Fruit fly (Drosophila melanogaster) whole organism, adult: ENCODE data around the gene CG18304.

ENCODE experiments used
- CG11617 ChIP-seq: fragments of 200-800 bp; sonication (Bioruptor generic); optimal IDR thresholded peaks from 2 replicates; lab custom pipeline; 2017; ENCODE audit warnings: mild to moderate bottlenecking, missing biosample characterization, missing genetic modification reagents, missing genetic modification characterization
- CG12768 ChIP-seq: fragments of 200-800 bp; sonication (Bioruptor generic); optimal IDR thresholded peaks from 2 replicates; lab custom pipeline; 2017; ENCODE audit warnings: missing biosample characterization, missing genetic modification characterization, mild to moderate bottlenecking, moderate library complexity, missing genetic modification reagents
- CG14711 ChIP-seq: fragments of 200-800 bp; sonication (Bioruptor generic); optimal IDR thresholded peaks from 2 replicates; lab custom pipeline; 2018; ENCODE audit warnings: missing biosample characterization, mild to moderate bottlenecking, missing genetic modification characterization, moderate library complexity
- CG1620 ChIP-seq: fragments of 200-800 bp; sonication (Bioruptor generic); optimal IDR thresholded peaks from 2 replicates; lab custom pipeline; 2016; ENCODE audit warnings: missing biosample characterization, missing genetic modification characterization
- CG33017 ChIP-seq: fragments of 200-800 bp; sonication (Bioruptor generic); optimal IDR thresholded peaks from 2 replicates; lab custom pipeline; 2018; ENCODE audit warnings: missing biosample characterization, mild to moderate bottlenecking, missing genetic modification characterization, moderate library complexity
- CG5204 ChIP-seq: fragments of 200-800 bp; sonication (Bioruptor generic); optimal IDR thresholded peaks from 2 replicates; lab custom pipeline; 2016; ENCODE audit warnings: missing biosample characterization, missing genetic modification characterization
- CG7045 ChIP-seq: fragments of 200-800 bp; sonication (Bioruptor generic); optimal IDR thresholded peaks from 2 replicates; lab custom pipeline; 2017; ENCODE audit warnings: missing biosample characterization, mild to moderate bottlenecking, missing genetic modification characterization
- CG7101 ChIP-seq: fragments of 200-800 bp; sonication (Bioruptor generic); optimal IDR thresholded peaks from 2 replicates; lab custom pipeline; 2018; ENCODE audit warnings: missing biosample characterization, mild to moderate bottlenecking, missing genetic modification characterization, moderate library complexity
- Clk ChIP-seq: fragments of 200-800 bp; sonication (Bioruptor generic); optimal IDR thresholded peaks from 2 replicates; lab custom pipeline; 2017; ENCODE audit warnings: missing biosample characterization, missing genetic modification characterization
- Crg-1 ChIP-seq: fragments of 200-800 bp; sonication (Bioruptor generic); optimal IDR thresholded peaks from 2 replicates; lab custom pipeline; 2016; ENCODE audit warnings: missing biosample characterization, missing genetic modification characterization
- Hr96 ChIP-seq: fragments of 200-800 bp; sonication (Bioruptor generic); optimal IDR thresholded peaks from 2 replicates; lab custom pipeline; 2016; ENCODE audit warnings: missing biosample characterization, missing genetic modification characterization
- Mnt ChIP-seq: fragments of 200-800 bp; sonication (Bioruptor generic); optimal IDR thresholded peaks from 2 replicates; lab custom pipeline; 2016; ENCODE audit warnings: missing biosample characterization, mild to moderate bottlenecking, missing genetic modification characterization
- bab1 ChIP-seq: fragments of 200-800 bp; sonication (Bioruptor generic); optimal IDR thresholded peaks from 3 replicates; lab custom pipeline; 2019; ENCODE audit warnings: missing biosample characterization, mild to moderate bottlenecking, missing genetic modification characterization, moderate library complexity
- cic ChIP-seq: fragments of 200-800 bp; sonication (Bioruptor generic); optimal IDR thresholded peaks from 2 replicates; lab custom pipeline; 2017; ENCODE audit warnings: missing biosample characterization, mild to moderate bottlenecking, missing genetic modification characterization, moderate library complexity
- cnc ChIP-seq, 2 experiments: fragments of >200 bp; optimal IDR thresholded peaks; 2 replicates each; lab custom pipeline; 2017
- kay ChIP-seq: fragments of 200-800 bp; sonication (Bioruptor generic); peaks from one replicate; lab custom pipeline; 2016; ENCODE audit warnings: missing biosample characterization, missing genetic modification characterization, borderline replicate concordance
- ovo ChIP-seq: fragments of 200-800 bp; sonication (Bioruptor generic); optimal IDR thresholded peaks from 2 replicates; lab custom pipeline; 2016; ENCODE audit warnings: missing biosample characterization, missing genetic modification characterization
- pad ChIP-seq: fragments of 200-800 bp; sonication (Bioruptor generic); optimal IDR thresholded peaks from 3 replicates; lab custom pipeline; 2017; ENCODE audit warnings: missing biosample characterization, missing genetic modification characterization, mild to moderate bottlenecking, moderate library complexity, missing genetic modification reagents
- tj ChIP-seq: fragments of 200-800 bp; sonication (Bioruptor generic); optimal IDR thresholded peaks from 3 replicates; lab custom pipeline; 2017; ENCODE audit warnings: missing biosample characterization, mild to moderate bottlenecking, missing genetic modification characterization, moderate library complexity
- toe ChIP-seq: fragments of 200-800 bp; sonication (Bioruptor generic); optimal IDR thresholded peaks from 2 replicates; lab custom pipeline; 2016; ENCODE audit warnings: missing biosample characterization, missing genetic modification characterization

The CG18304 gene

DNA sequence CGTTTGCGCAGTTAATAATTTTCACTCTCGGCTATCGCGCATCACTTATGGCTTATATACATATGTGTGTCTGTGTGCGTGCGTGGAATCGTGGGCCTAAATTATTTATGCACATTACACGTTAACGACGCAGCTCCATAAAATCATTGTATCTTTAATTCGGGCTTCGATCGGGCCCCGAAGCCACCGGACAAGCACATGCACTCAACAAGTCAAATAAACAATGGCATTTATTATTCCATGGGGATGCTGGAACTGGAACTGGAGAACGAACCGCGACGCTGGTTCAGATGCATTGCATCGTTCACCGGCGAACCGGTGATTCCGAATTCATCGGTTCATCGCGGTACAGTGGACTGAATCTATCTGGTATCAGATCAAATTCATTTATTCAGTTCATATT is 5.9 kb upstream of the CG18304 start, which contains the start of gene ihog:
Gene ihog (minus strand): TSS at position 269 of the 403 bp plus-strand sequence.
- TF ChIP-seq Mnt (GFP tag; lab: Kevin White, UChicago): peak; percentile 33
- TF ChIP-seq ovo (GFP tag; lab: Kevin White, UChicago): no peak
- TF ChIP-seq pad: peak; percentile 12
- TF ChIP-seq bab1 (GFP tag; lab: Kevin White, UChicago): peak; percentile 19

DNA sequence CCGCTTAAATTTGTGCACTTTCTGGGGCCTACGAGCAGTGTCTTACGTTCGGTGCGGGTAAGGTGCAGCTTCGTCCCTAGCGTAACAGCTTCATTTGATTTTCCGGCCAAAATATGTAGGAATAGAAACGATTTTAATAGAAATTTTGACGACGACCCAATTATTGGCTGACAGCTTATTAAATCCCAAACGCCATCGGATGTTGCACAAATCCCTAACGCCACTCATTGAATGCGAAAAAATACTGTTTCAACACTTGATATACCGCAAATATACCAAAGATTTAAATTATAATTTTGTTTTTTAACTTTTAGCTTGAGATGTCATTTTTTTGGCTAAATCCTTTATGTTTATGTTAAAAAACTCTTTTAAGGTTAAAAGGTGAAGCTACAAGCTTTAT is 2.5 kb upstream of the CG18304 start, which contains the start of gene Fgop2:
Gene Fgop2 (minus strand): TSS at position 202 of the 400 bp plus-strand sequence.
- peak; percentile 31 for TF ChIP-seq bab1 (GFP tag; lab: Kevin White, UChicago)
- TF ChIP-seq CG5204: no peak
- no peak for TF ChIP-seq cnc (optimal IDR thresholded peaks at IDR 0.05; lab: Kevin White, UChicago)

DNA sequence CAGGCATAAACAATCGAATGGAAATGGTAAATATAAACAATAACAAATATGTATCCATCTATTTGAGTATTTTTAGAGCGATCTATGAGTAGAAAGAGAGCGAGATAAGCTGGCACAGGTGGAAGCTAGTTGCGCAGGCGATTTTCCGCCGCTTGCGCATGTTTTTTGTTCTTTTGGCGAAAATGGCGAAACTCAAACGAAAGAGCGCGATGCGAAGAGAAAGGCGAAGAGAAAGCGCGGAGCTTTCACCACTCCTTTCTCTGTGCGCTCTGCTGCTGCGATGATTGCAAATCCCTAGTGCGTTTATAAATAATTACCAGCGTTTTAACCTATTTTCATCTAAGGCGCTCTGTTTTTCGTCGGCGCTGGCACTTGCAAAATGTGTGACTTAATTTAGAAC is 883 bp downstream of the CG18304 start:
- TF ChIP-seq Clk (GFP tag; lab: Kevin White, UChicago) (no peak), CG11617 (peak; percentile 57), CG12768 (GFP tag; lab: Kevin White, UChicago) (no peak)

DNA sequence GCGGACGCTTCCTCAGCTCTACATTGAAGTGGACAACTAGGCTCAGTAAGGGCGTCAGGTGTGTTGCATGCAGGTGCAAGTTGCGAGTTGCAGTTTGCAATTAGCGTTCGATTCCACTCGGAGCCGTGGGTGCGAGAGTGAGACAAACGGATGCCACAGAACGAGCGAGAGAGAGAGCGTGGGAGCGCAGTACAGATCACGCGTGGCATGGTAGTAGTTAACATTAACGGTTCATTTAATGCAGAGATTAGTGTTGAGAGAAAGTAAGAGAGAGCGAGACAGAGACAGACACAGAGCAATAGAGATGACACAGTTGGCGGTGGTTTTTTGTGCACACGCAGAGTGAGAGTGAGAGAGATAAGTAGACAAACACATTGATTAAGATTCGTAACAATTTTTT is 2.9 kb downstream of the CG18304 start:
- no peak for TF ChIP-seq CG1620
- TF ChIP-seq Hr96 (GFP tag; lab: Kevin White, UChicago): no peak
- no peak for TF ChIP-seq CG5204
- no peak for TF ChIP-seq Clk (GFP tag; lab: Kevin White, UChicago)
- TF ChIP-seq cnc (optimal IDR thresholded peaks at IDR 0.05; lab: Kevin White, UChicago): no peak
- no peak for TF ChIP-seq Mnt (GFP tag; lab: Kevin White, UChicago)
- no peak for TF ChIP-seq CG7045
- no peak for TF ChIP-seq cic
- TF ChIP-seq toe (GFP tag; lab: Kevin White, UChicago): no peak
- TF ChIP-seq tj (GFP tag; lab: Kevin White, UChicago): no peak

DNA sequence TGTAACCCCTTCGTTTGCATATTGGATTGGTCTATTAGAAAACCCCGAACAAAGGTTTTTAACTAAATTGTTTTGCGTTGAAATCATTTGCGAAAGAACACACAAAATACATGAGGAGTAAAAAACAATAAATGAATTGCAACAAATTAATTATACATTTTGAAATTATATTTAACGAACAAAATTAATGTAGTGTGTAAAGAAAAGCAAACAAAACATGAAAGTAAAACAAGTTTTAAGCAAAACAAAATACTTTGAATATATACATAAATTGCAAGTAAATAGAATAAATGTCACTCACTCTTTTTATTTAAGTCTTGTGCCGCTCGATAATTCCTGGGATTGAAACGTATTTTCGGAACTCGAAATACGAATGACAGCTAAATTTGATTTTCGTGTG is 10.8 kb downstream of the CG18304 start, which contains the start of gene CG43232:
Gene CG43232 (plus strand): TSS at position 301 of the 400 bp plus-strand sequence.
- TF ChIP-seq CG5204 (no peak), kay (GFP tag; lab: Kevin White, UChicago) (peak; percentile 78), Crg-1 (no peak), ovo (GFP tag; lab: Kevin White, UChicago) (no peak), tj (GFP tag; lab: Kevin White, UChicago) (no peak), CG7101 (tag; lab: Kevin White, UChicago) (no peak)

DNA sequence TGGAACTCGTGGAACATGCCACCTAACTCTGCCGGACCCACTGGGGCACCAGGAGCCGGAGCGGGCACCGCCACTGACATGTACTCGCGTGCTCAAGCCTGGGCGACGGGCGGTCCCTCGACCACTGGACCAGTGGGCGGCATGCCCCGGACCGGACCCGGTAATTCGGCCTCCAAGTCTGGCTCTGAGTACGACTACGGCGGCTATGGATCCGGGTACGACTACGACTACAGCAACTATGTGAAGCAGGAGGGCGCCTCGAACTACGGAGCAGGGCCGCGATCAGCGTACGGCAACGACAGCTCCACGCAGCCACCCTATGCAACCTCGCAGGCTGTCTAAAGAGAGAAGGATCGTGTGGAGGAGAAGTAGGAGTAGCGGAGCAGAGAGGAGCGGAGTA is 17.5 kb downstream of the CG18304 start:
- TF ChIP-seq Clk (GFP tag; lab: Kevin White, UChicago) (no peak), tj (GFP tag; lab: Kevin White, UChicago) (no peak), cic (no peak), CG7101 (tag; lab: Kevin White, UChicago) (no peak), CG7045 (no peak), Hr96 (GFP tag; lab: Kevin White, UChicago) (no peak), CG1620 (no peak), toe (GFP tag; lab: Kevin White, UChicago) (no peak), cnc (optimal IDR thresholded peaks at IDR 0.05; lab: Kevin White, UChicago) (no peak), pad (no peak), ovo (GFP tag; lab: Kevin White, UChicago) (no peak), CG14711 (no peak), CG33017 (no peak), kay (GFP tag; lab: Kevin White, UChicago) (no peak), CG11617 (no peak)

DNA sequence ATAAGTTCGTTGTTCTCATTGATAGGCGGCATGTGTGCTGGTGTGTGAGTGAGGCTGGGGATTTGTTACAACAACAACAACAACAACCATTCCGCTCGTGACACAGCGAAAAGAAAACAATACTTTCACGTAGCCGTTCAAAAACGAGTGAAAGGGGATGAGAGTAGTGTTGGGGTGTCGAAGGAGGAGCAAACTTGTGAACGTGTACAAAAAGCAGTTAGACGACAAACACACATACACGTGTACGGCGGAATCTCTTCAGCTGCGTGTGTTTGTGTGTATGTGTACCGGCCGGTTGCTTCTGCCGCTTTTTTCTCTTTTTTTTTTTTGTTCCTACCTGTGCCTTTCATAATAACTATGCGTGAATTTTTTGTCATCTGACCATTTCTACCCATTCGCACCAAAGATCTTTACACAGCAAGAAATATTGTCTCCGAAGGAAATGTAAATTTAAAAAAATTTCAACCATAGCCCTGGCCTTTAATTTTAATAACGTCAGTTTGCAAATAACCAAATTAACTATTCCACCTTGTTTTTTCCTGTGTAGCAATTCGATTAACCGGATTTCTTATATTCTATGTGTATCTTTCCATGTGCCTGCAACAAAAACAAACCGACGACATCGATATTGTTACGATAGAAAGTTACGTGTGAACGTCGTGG is 20.4 kb downstream of the CG18304 start:
- TF ChIP-seq pad (peak; percentile 53), CG11617 (no peak), tj (GFP tag; lab: Kevin White, UChicago) (no peak), bab1 (GFP tag; lab: Kevin White, UChicago) (no peak), Mnt (GFP tag; lab: Kevin White, UChicago) (peak; percentile 47), ovo (GFP tag; lab: Kevin White, UChicago) (no peak), cnc (optimal IDR thresholded peaks at IDR 0.05; lab: Kevin White, UChicago) (peak; percentile 75 to 85), CG5204 (no peak), CG33017 (no peak), CG7101 (tag; lab: Kevin White, UChicago) (peak; percentile 7), CG14711 (no peak), CG7045 (no peak), Hr96 (GFP tag; lab: Kevin White, UChicago) (no peak), CG1620 (no peak), Clk (GFP tag; lab: Kevin White, UChicago) (no peak), cic (peak; percentile 84), Crg-1 (no peak), toe (GFP tag; lab: Kevin White, UChicago) (no peak), CG12768 (GFP tag; lab: Kevin White, UChicago) (no peak), kay (GFP tag; lab: Kevin White, UChicago) (no peak)
